Worm (Caenorhabditis elegans) whole organism, early embryonic: Measurements from ENCODE around the gene cest-16.

Experiments
- B0310.2 ChIP-seq: sonication (generic microtip); optimal IDR thresholded peaks from 2 replicates; lab custom pipeline; 2016; ENCODE audit warnings: mild to moderate bottlenecking, missing genetic modification characterization, missing compliant biosample characterization
- F13C5.2 ChIP-seq: sonication (generic microtip); optimal IDR thresholded peaks from 2 replicates; lab custom pipeline; 2017; ENCODE audit warnings: mild to moderate bottlenecking, missing genetic modification characterization, inconsistent platforms, missing compliant biosample characterization
- ama-1 ChIP-seq: fragments of 150-350 bp; optimal IDR thresholded peaks from 2 replicates; lab custom pipeline; 2014
- ceh-13 ChIP-seq: fragments of 200-800 bp; sonication (Bioruptor generic); optimal IDR thresholded peaks from 2 replicates; lab custom pipeline; 2018; ENCODE audit warnings: mild to moderate bottlenecking, missing genetic modification characterization, missing compliant biosample characterization
- ceh-36 ChIP-seq: sonication (generic microtip); optimal IDR thresholded peaks from 2 replicates; lab custom pipeline; 2016; ENCODE audit warnings: missing genetic modification characterization, inconsistent platforms, missing compliant biosample characterization
- flt-1 ChIP-seq: fragments of 200-800 bp; sonication (Bioruptor generic); IDR thresholded peaks from 2 replicates; pipeline ENCODE4 v1.3.6; 2022; ENCODE audit warnings: missing genetic modification characterization, missing compliant biosample characterization
- hmbx-1 ChIP-seq: sonication (generic microtip); optimal IDR thresholded peaks from 2 replicates; lab custom pipeline; 2016; ENCODE audit warnings: mild to moderate bottlenecking, missing genetic modification characterization, missing compliant biosample characterization
- hmg-4 ChIP-seq: fragments of 200-800 bp; sonication (Bioruptor generic); optimal IDR thresholded peaks from 2 replicates; lab custom pipeline; 2018; ENCODE audit warnings: mild to moderate bottlenecking, missing genetic modification characterization, missing compliant biosample characterization
- hnd-1 ChIP-seq: sonication (generic microtip); optimal IDR thresholded peaks from 2 replicates; lab custom pipeline; 2016; ENCODE audit warnings: missing genetic modification characterization, missing compliant biosample characterization
- pes-1 ChIP-seq: fragments of 200-800 bp; sonication (Bioruptor generic); IDR thresholded peaks from 2 replicates; pipeline ENCODE4 v1.3.6; 2022; ENCODE audit warnings: missing genetic modification reagents, missing genetic modification characterization, missing compliant biosample characterization
- sea-1 ChIP-seq: fragments of 200-800 bp; sonication (Bioruptor generic); conservative IDR thresholded peaks from 2 replicates; pipeline ENCODE4 v1.3.6; 2022; ENCODE audit warnings: missing genetic modification characterization, missing compliant biosample characterization
- tbx-11 ChIP-seq: fragments of 200-800 bp; sonication (Bioruptor generic); IDR thresholded peaks from 2 replicates; pipeline ENCODE4 v1.3.6; 2022; ENCODE audit warnings: missing genetic modification characterization, missing compliant biosample characterization
- tbx-37 ChIP-seq: fragments of 200-800 bp; sonication (Bioruptor generic); conservative IDR thresholded peaks from 2 replicates; pipeline ENCODE4 v1.3.6; 2022; ENCODE audit warnings: missing genetic modification reagents, missing genetic modification characterization, missing compliant biosample characterization
- tra-4 ChIP-seq: sonication (generic microtip); optimal IDR thresholded peaks from 2 replicates; lab custom pipeline; 2017; ENCODE audit warnings: missing genetic modification characterization, missing compliant biosample characterization

- TF ChIP-seq flt-1 (no peak), hmg-4 (peak; percentile 78), pes-1 (GFP tag; lab: Robert Waterston, UW) (no peak), ama-1 (lab: Kevin White, UChicago) (no peak), B0310.2 (tag; lab: Kevin White, UChicago) (no peak), tbx-37 (GFP tag; lab: Robert Waterston, UW) (no peak; the same call in 1 of the 2 replicates), tbx-11 (GFP tag; lab: Robert Waterston, UW) (no peak), ceh-13 (no peak), hnd-1 (tag; lab: Kevin White, UChicago) (no peak), F13C5.2 (tag; lab: Kevin White, UChicago) (no peak), sea-1 (GFP tag; lab: Robert Waterston, UW) (no peak), ceh-36 (no peak), tra-4 (tag; lab: Kevin White, UChicago) (no peak), hmbx-1 (no peak)
Observed at ce11 chrX:6263194-6263698, 36.5 kb upstream of the cest-16 start, which contains the start of gene W05H9.4.
